Fruit fly (Drosophila melanogaster) whole organism, embryonic: ENCODE measurements around the gene Alh.
A peak's percentile ranks its signal among the peaks of the same experiment; 100 is the strongest.

Experiments
- C15 ChIP-seq: fragments of 200-800 bp; sonication (Bioruptor generic); IDR thresholded peaks from 3 replicates; pipeline ENCODE4 v1.3.6; 2022; ENCODE audit warnings: missing biosample characterization, missing genetic modification characterization
- CG10565 ChIP-seq: fragments of 200-800 bp; sonication (Bioruptor generic); optimal IDR thresholded peaks from 3 replicates; lab custom pipeline; 2016; ENCODE audit warnings: missing biosample characterization, mild to moderate bottlenecking, missing genetic modification characterization
- CG12104 ChIP-seq: fragments of 200-800 bp; sonication (Bioruptor generic); optimal IDR thresholded peaks from 3 replicates; lab custom pipeline; 2016; ENCODE audit warnings: missing biosample characterization, missing genetic modification characterization
- CG12391 ChIP-seq: fragments of 200-800 bp; sonication (Bioruptor generic); optimal IDR thresholded peaks from 3 replicates; lab custom pipeline; 2018; ENCODE audit warnings: missing biosample characterization, mild to moderate bottlenecking, missing genetic modification characterization, moderate library complexity
- CG12744 ChIP-seq: fragments of 200-800 bp; sonication (Bioruptor generic); optimal IDR thresholded peaks from 2 replicates; lab custom pipeline; 2016; ENCODE audit warnings: missing biosample characterization, missing genetic modification characterization
- CG13624 ChIP-seq: fragments of 200-800 bp; sonication (Bioruptor generic); optimal IDR thresholded peaks from 2 replicates; lab custom pipeline; 2016; ENCODE audit warnings: missing biosample characterization, missing genetic modification characterization
- CG14860 ChIP-seq: fragments of 200-800 bp; sonication (Bioruptor generic); IDR thresholded peaks from 3 replicates; pipeline ENCODE4 v1.3.6; 2022; ENCODE audit warnings: missing biosample characterization, missing genetic modification characterization; ENCODE audit not compliant: partially characterized antibody
- CG14965 ChIP-seq: fragments of 200-800 bp; sonication (Bioruptor generic); optimal IDR thresholded peaks from 2 replicates; lab custom pipeline; 2016; ENCODE audit warnings: missing biosample characterization, missing genetic modification characterization, borderline replicate concordance
- CG15269 ChIP-seq: fragments of 200-800 bp; sonication (Bioruptor generic); optimal IDR thresholded peaks from 2 replicates; lab custom pipeline; 2018; ENCODE audit warnings: missing biosample characterization, mild to moderate bottlenecking, missing genetic modification characterization, moderate library complexity
- CG16863 ChIP-seq: fragments of 200-800 bp; sonication (Bioruptor generic); optimal IDR thresholded peaks from 3 replicates; lab custom pipeline; 2016; ENCODE audit warnings: missing biosample characterization, missing genetic modification characterization
- CG30431 ChIP-seq: fragments of 200-800 bp; sonication (Bioruptor generic); optimal IDR thresholded peaks from 2 replicates; lab custom pipeline; 2017; ENCODE audit warnings: missing biosample characterization, missing genetic modification characterization
- CG31388 ChIP-seq: fragments of 200-800 bp; sonication (Bioruptor generic); optimal IDR thresholded peaks from 2 replicates; lab custom pipeline; 2016; ENCODE audit warnings: missing biosample characterization, missing genetic modification characterization
- CG31441 ChIP-seq: fragments of 200-800 bp; sonication (Bioruptor generic); IDR thresholded peaks from 2 replicates; pipeline ENCODE4 v1.3.6; 2022; ENCODE audit warnings: missing biosample characterization, missing genetic modification characterization
- CG32532 ChIP-seq: fragments of 200-800 bp; sonication (Bioruptor generic); IDR thresholded peaks from 2 replicates; pipeline ENCODE4 v1.3.6; 2022; ENCODE audit warnings: missing biosample characterization, missing genetic modification characterization
- CG32772 ChIP-seq: fragments of 200-800 bp; sonication (Bioruptor generic); IDR thresholded peaks from 2 replicates; pipeline ENCODE4 v1.3.6; 2022; ENCODE audit warnings: missing biosample characterization, missing genetic modification characterization
- CG33213 ChIP-seq: fragments of 200-800 bp; sonication (Bioruptor generic); optimal IDR thresholded peaks from 3 replicates; lab custom pipeline; 2016; ENCODE audit warnings: missing biosample characterization, missing genetic modification characterization
- CG4360 ChIP-seq: fragments of 200-800 bp; sonication (Bioruptor generic); IDR thresholded peaks from 2 replicates; pipeline ENCODE4 v1.3.6; 2022; ENCODE audit warnings: missing biosample characterization, missing genetic modification characterization
- CG4617 ChIP-seq: fragments of 200-800 bp; sonication (Bioruptor generic); optimal IDR thresholded peaks from 3 replicates; lab custom pipeline; 2016; ENCODE audit warnings: missing biosample characterization, missing genetic modification characterization, borderline replicate concordance
- CG4730 ChIP-seq: fragments of 200-800 bp; sonication (Bioruptor generic); IDR thresholded peaks from 2 replicates; pipeline ENCODE4 v1.3.6; 2022; ENCODE audit warnings: missing biosample characterization, missing genetic modification characterization
- CG8359 ChIP-seq: fragments of 200-800 bp; sonication (Bioruptor generic); optimal IDR thresholded peaks from 2 replicates; lab custom pipeline; 2017; ENCODE audit warnings: missing biosample characterization, mild to moderate bottlenecking, missing genetic modification characterization, borderline replicate concordance
- CG9797 ChIP-seq: fragments of 200-800 bp; sonication (Bioruptor generic); optimal IDR thresholded peaks from 3 replicates; lab custom pipeline; 2018; ENCODE audit warnings: missing biosample characterization, mild to moderate bottlenecking, missing genetic modification characterization
- Drgx ChIP-seq: fragments of 200-800 bp; sonication (Bioruptor generic); IDR thresholded peaks from 2 replicates; pipeline ENCODE4 v1.3.6; 2022; ENCODE audit warnings: missing biosample characterization, missing genetic modification characterization
- Fer3 ChIP-seq: fragments of 200-800 bp; sonication (Bioruptor generic); optimal IDR thresholded peaks from 2 replicates; lab custom pipeline; 2018; ENCODE audit warnings: missing biosample characterization, mild to moderate bottlenecking, missing genetic modification characterization, moderate library complexity
- H15 ChIP-seq: fragments of 200-800 bp; sonication (Bioruptor generic); IDR thresholded peaks from 3 replicates; pipeline ENCODE4 v1.3.6; 2022; ENCODE audit warnings: missing biosample characterization, missing genetic modification characterization
- H2.0 ChIP-seq: fragments of 200-800 bp; sonication (Bioruptor generic); IDR thresholded peaks from 2 replicates; pipeline ENCODE4 v1.3.6; 2022; ENCODE audit warnings: missing biosample characterization, missing genetic modification characterization
- HHEX ChIP-seq: fragments of 200-800 bp; sonication (Bioruptor generic); optimal IDR thresholded peaks from 3 replicates; lab custom pipeline; 2017; ENCODE audit warnings: missing biosample characterization, mild to moderate bottlenecking, missing genetic modification characterization, missing genetic modification reagents
- Hr78 ChIP-seq, 2 experiments: fragments of 200-800 bp in 1 of 2; fragments of >200 bp in 1 of 2; sonication (Bioruptor generic) in 1 of 2; optimal IDR thresholded peaks; 2 replicates each; lab custom pipeline; 2017 to 2019; ENCODE audit warnings: missing biosample characterization in 2 of 2, missing genetic modification characterization in 2 of 2, mild to moderate bottlenecking in 1 of 2, moderate library complexity in 1 of 2
- Lhr ChIP-seq: fragments of 200-800 bp; sonication (Bioruptor generic); optimal IDR thresholded peaks from 3 replicates; lab custom pipeline; 2017; ENCODE audit warnings: mild to moderate bottlenecking, missing biosample characterization, missing genetic modification reagents, missing genetic modification characterization
- Nf-YB ChIP-seq: fragments of 200-800 bp; sonication (Bioruptor generic); optimal IDR thresholded peaks from 3 replicates; lab custom pipeline; 2019; ENCODE audit warnings: missing biosample characterization, mild to moderate bottlenecking, missing genetic modification characterization, moderate library complexity
- Oli ChIP-seq: fragments of 200-800 bp; sonication (Bioruptor generic); optimal IDR thresholded peaks from 2 replicates; lab custom pipeline; 2018; ENCODE audit warnings: missing biosample characterization, mild to moderate bottlenecking, missing genetic modification characterization, moderate library complexity
- Ptx1 ChIP-seq: fragments of 200-800 bp; sonication (Bioruptor generic); IDR thresholded peaks from 2 replicates; pipeline ENCODE4 v1.3.6; 2022; ENCODE audit warnings: missing biosample characterization, missing genetic modification characterization
- Ravus ChIP-seq: fragments of 200-800 bp; sonication (Bioruptor generic); IDR thresholded peaks from 2 replicates; pipeline ENCODE4 v1.3.6; 2022; ENCODE audit warnings: missing biosample characterization, missing genetic modification characterization
- Stat92E ChIP-seq, 3 experiments: fragments of >200 bp in 2 of 3; fragments of 200-800 bp in 1 of 3; sonication (Bioruptor generic) in 1 of 3; optimal IDR thresholded peaks; 2 replicates each; lab custom pipeline; 2017 to 2019; ENCODE audit warnings: missing biosample characterization in 3 of 3, missing genetic modification characterization in 3 of 3, mild to moderate bottlenecking in 1 of 3, moderate library complexity in 1 of 3
- TFAM ChIP-seq: fragments of 200-800 bp; sonication (Bioruptor generic); optimal IDR thresholded peaks from 2 replicates; lab custom pipeline; 2017; ENCODE audit warnings: missing biosample characterization, missing genetic modification characterization, inconsistent platforms
- aop ChIP-seq: fragments of 200-800 bp; sonication (Bioruptor generic); IDR thresholded peaks from 2 replicates; pipeline ENCODE4 v1.3.6; 2022; ENCODE audit warnings: missing biosample characterization, missing genetic modification characterization
- ase ChIP-seq: fragments of 200-800 bp; sonication (Bioruptor generic); IDR thresholded peaks from 3 replicates; pipeline ENCODE4 v1.3.6; 2022; ENCODE audit warnings: missing biosample characterization, missing genetic modification characterization
- ato ChIP-seq: fragments of 200-800 bp; sonication (Bioruptor generic); IDR thresholded peaks from 2 replicates; pipeline ENCODE4 v1.3.6; 2022; ENCODE audit warnings: missing biosample characterization, missing genetic modification characterization; ENCODE audit not compliant: partially characterized antibody
- caup ChIP-seq: fragments of 200-800 bp; sonication (Bioruptor generic); optimal IDR thresholded peaks from 3 replicates; lab custom pipeline; 2017; ENCODE audit warnings: missing biosample characterization, mild to moderate bottlenecking, missing genetic modification characterization, moderate library complexity; ENCODE audit not compliant: severe bottlenecking
- chm ChIP-seq: fragments of 200-800 bp; sonication (Bioruptor generic); IDR thresholded peaks from 2 replicates; pipeline ENCODE4 v1.3.6; 2022; ENCODE audit warnings: missing biosample characterization, missing genetic modification characterization
- eve ChIP-seq, 2 experiments: fragments of >200 bp; optimal IDR thresholded peaks; 2 replicates each; lab custom pipeline; 2017; ENCODE audit warnings: missing biosample characterization in 2 of 2, missing genetic modification characterization in 2 of 2
- fru ChIP-seq: fragments of >200 bp; optimal IDR thresholded peaks from 2 replicates; lab custom pipeline; 2017
- gcm2 ChIP-seq: fragments of 200-800 bp; sonication (Bioruptor generic); optimal IDR thresholded peaks from 2 replicates; lab custom pipeline; 2016; ENCODE audit warnings: missing biosample characterization, missing genetic modification characterization
- gsb-n ChIP-seq: fragments of 200-800 bp; sonication (Bioruptor generic); optimal IDR thresholded peaks from 3 replicates; lab custom pipeline; 2018; ENCODE audit warnings: missing biosample characterization, mild to moderate bottlenecking, missing genetic modification characterization
- peb ChIP-seq: fragments of 200-800 bp; sonication (Bioruptor generic); IDR thresholded peaks from 2 replicates; pipeline ENCODE4 v1.3.6; 2022; ENCODE audit warnings: missing biosample characterization, missing genetic modification characterization
- prd ChIP-seq, 3 experiments: fragments of >200 bp in 2 of 3; fragments of 200-800 bp in 1 of 3; sonication (Bioruptor generic) in 1 of 3; optimal IDR thresholded peaks in 2 of 3; IDR thresholded peaks in 1 of 3; 2 replicates in 2 of 3; 3 replicates in 1 of 3; pipeline versions ENCODE4 v1.3.6 to Lab custom; 2017 to 2022; ENCODE audit warnings: missing biosample characterization in 1 of 3, missing genetic modification characterization in 1 of 3
- sd ChIP-seq: fragments of 200-800 bp; sonication (Bioruptor generic); optimal IDR thresholded peaks from 3 replicates; lab custom pipeline; 2018; ENCODE audit warnings: missing biosample characterization, mild to moderate bottlenecking, missing genetic modification characterization, moderate library complexity
- sim ChIP-seq: fragments of 200-800 bp; sonication (Bioruptor generic); IDR thresholded peaks from 2 replicates; pipeline ENCODE4 v1.3.6; 2022; ENCODE audit warnings: missing biosample characterization, missing genetic modification characterization
- tll ChIP-seq, 2 experiments: fragments of 200-800 bp in 1 of 2; fragments of >200 bp in 1 of 2; sonication (Bioruptor generic) in 1 of 2; optimal IDR thresholded peaks; 2 replicates each; lab custom pipeline; 2017 to 2019; ENCODE audit warnings: missing biosample characterization in 2 of 2, missing genetic modification characterization in 2 of 2, mild to moderate bottlenecking in 1 of 2, moderate library complexity in 1 of 2
- ttk ChIP-seq: fragments of 200-800 bp; sonication (Bioruptor generic); IDR thresholded peaks from 2 replicates; pipeline ENCODE4 v2.1.2; 2022; ENCODE audit warnings: missing biosample characterization, missing genetic modification characterization
- z ChIP-seq: fragments of 200-800 bp; sonication (Bioruptor generic); IDR thresholded peaks from 3 replicates; pipeline ENCODE4 v1.3.6; 2022; ENCODE audit warnings: missing biosample characterization, missing genetic modification characterization

Alh gene

dm6 chr3R:7075712-7076183 is 48.2 kb downstream of the Alh start (continued):
- TF ChIP-seq tll (GFP tag; optimal IDR thresholded peaks at IDR 0.05; lab: Kevin White, UChicago) (peak; percentile 21 to 84), TFAM (GFP tag; lab: Kevin White, UChicago) (peak; percentile 52), Hr78 (GFP tag; optimal IDR thresholded peaks at IDR 0.05; lab: Kevin White, UChicago) (peak in 1 of 2 experiments; percentile 78), Ravus (GFP tag; lab: Robert Waterston, UW) (no peak), CG12744 (peak; percentile 88), H15 (GFP tag; lab: Robert Waterston, UW) (no peak), CG14965 (peak; percentile 58), CG8359 (GFP tag; lab: Kevin White, UChicago) (peak; percentile 84), CG31388 (peak; percentile 70), Stat92E (GFP tag; optimal IDR thresholded peaks at IDR 0.05; lab: Kevin White, UChicago) (peak in 1 of 3 experiments; percentile 62), z (GFP tag; lab: Robert Waterston, UW) (no peak), HHEX (GFP tag; lab: Kevin White, UChicago) (peak; percentile 86), CG31441 (GFP tag; lab: Robert Waterston, UW) (no peak), H2.0 (GFP tag; lab: Robert Waterston, UW) (no peak), Ptx1 (no peak), ato (GFP tag; lab: Robert Waterston, UW) (no peak), CG15269 (peak; percentile 89), sim (GFP tag; lab: Robert Waterston, UW) (no peak), CG30431 (peak; percentile 77), eve (GFP tag; optimal IDR thresholded peaks at IDR 0.05; lab: Kevin White, UChicago) (no peak), ttk (GFP tag; lab: Robert Waterston, UW) (no peak), ase (GFP tag; lab: Robert Waterston, UW) (no peak), peb (no peak), CG4730 (GFP tag; lab: Robert Waterston, UW) (no peak), C15 (GFP tag; lab: Robert Waterston, UW) (no peak), gcm2 (peak; percentile 79), Nf-YB (GFP tag; lab: Kevin White, UChicago) (peak; percentile 61), CG13624 (GFP tag; lab: Kevin White, UChicago) (peak; percentile 90), gsb-n (peak; percentile 83), fru (lab: Kevin White, UChicago) (no peak), chm (no peak), aop (no peak), Drgx (GFP tag; lab: Robert Waterston, UW) (no peak), CG32532 (no peak), CG16863 (GFP tag; lab: Kevin White, UChicago) (peak; percentile 87), prd (optimal IDR thresholded peaks at IDR 0.05; lab: Kevin White, UChicago) (no peak), prd (GFP tag; IDR thresholded peaks at IDR 0.05; lab: Robert Waterston, UW) (no peak), Lhr (peak; percentile 56), CG12104 (GFP tag; lab: Kevin White, UChicago) (peak; percentile 87), caup (GFP tag; lab: Kevin White, UChicago) (peak; percentile 92), Oli (peak; percentile 90), CG12391 (peak; percentile 91), CG4360 (no peak), CG14860 (no peak), CG33213 (GFP tag; lab: Kevin White, UChicago) (peak; percentile 89), Fer3 (tag; lab: Kevin White, UChicago) (peak; percentile 91), sd (peak; percentile 50), CG4617 (GFP tag; lab: Kevin White, UChicago) (peak; percentile 48), CG9797 (GFP tag; lab: Kevin White, UChicago) (no peak), CG32772 (GFP tag; lab: Robert Waterston, UW) (no peak), CG10565 (peak; percentile 63)
